Fruit fly (Drosophila melanogaster) whole organism, embryonic: ENCODE measurements around the gene bb8.

ENCODE experiments used
- Ada2b ChIP-seq: fragments of 200-800 bp; sonication (Bioruptor generic); IDR thresholded peaks from 2 replicates; pipeline ENCODE4 v1.3.6; 2022; ENCODE audit warnings: missing biosample characterization, missing genetic modification characterization
- Aef1 ChIP-seq: fragments of 200-800 bp; sonication (Bioruptor generic); IDR thresholded peaks from 3 replicates; pipeline ENCODE4 v1.3.6; 2022; ENCODE audit warnings: missing biosample characterization, missing genetic modification characterization
- Atf-2 ChIP-seq: fragments of 200-800 bp; sonication (Bioruptor generic); optimal IDR thresholded peaks from 2 replicates; lab custom pipeline; 2016; ENCODE audit warnings: missing biosample characterization, missing genetic modification characterization
- Atf6 ChIP-seq: fragments of 200-800 bp; sonication (Bioruptor generic); IDR thresholded peaks from 2 replicates; pipeline ENCODE4 v1.3.6; 2022; ENCODE audit warnings: missing biosample characterization, missing genetic modification characterization
- Bdp1 ChIP-seq: fragments of 200-800 bp; sonication (Bioruptor generic); optimal IDR thresholded peaks from 3 replicates; lab custom pipeline; 2016; ENCODE audit warnings: missing biosample characterization, missing genetic modification characterization
- Bteb2 ChIP-seq: fragments of 200-800 bp; sonication (Bioruptor generic); optimal IDR thresholded peaks from 2 replicates; lab custom pipeline; 2016; ENCODE audit warnings: missing biosample characterization, missing genetic modification characterization
- CG11093 ChIP-seq: fragments of 200-800 bp; sonication (Bioruptor generic); IDR thresholded peaks from 3 replicates; pipeline ENCODE4 v1.3.6; 2022; ENCODE audit warnings: missing biosample characterization, missing genetic modification characterization
- CG11695 ChIP-seq: fragments of 200-800 bp; sonication (Bioruptor generic); IDR thresholded peaks from 3 replicates; pipeline ENCODE4 v1.3.6; 2022; ENCODE audit warnings: missing biosample characterization, missing genetic modification characterization
- CG11723 ChIP-seq: fragments of 200-800 bp; sonication (Bioruptor generic); optimal IDR thresholded peaks from 2 replicates; lab custom pipeline; 2017; ENCODE audit warnings: missing biosample characterization, mild to moderate bottlenecking, missing genetic modification characterization
- CG12219 ChIP-seq: fragments of 200-800 bp; sonication (Bioruptor generic); optimal IDR thresholded peaks from 3 replicates; lab custom pipeline; 2018; ENCODE audit warnings: missing biosample characterization, mild to moderate bottlenecking, missing genetic modification characterization
- CG12391 ChIP-seq: fragments of 200-800 bp; sonication (Bioruptor generic); optimal IDR thresholded peaks from 3 replicates; lab custom pipeline; 2018; ENCODE audit warnings: missing biosample characterization, mild to moderate bottlenecking, missing genetic modification characterization, moderate library complexity
- CG13424 ChIP-seq: fragments of 200-800 bp; sonication (Bioruptor generic); optimal IDR thresholded peaks from 2 replicates; lab custom pipeline; 2019; ENCODE audit warnings: missing biosample characterization, mild to moderate bottlenecking, missing genetic modification characterization, moderate library complexity
- CG14667 ChIP-seq: fragments of 200-800 bp; sonication (Bioruptor generic); IDR thresholded peaks from 2 replicates; pipeline ENCODE4 v1.3.6; 2022; ENCODE audit warnings: missing biosample characterization, missing genetic modification characterization
- CG15479 ChIP-seq: fragments of 200-800 bp; sonication (Bioruptor generic); optimal IDR thresholded peaks from 3 replicates; lab custom pipeline; 2019; ENCODE audit warnings: missing biosample characterization, mild to moderate bottlenecking, missing genetic modification characterization, moderate library complexity
- CG17359 ChIP-seq: fragments of 200-800 bp; sonication (Bioruptor generic); optimal IDR thresholded peaks from 3 replicates; lab custom pipeline; 2018; ENCODE audit warnings: missing biosample characterization, mild to moderate bottlenecking, missing genetic modification characterization, moderate library complexity
- CG17568 ChIP-seq: fragments of 200-800 bp; sonication (Bioruptor generic); optimal IDR thresholded peaks from 2 replicates; lab custom pipeline; 2018; ENCODE audit warnings: missing biosample characterization, mild to moderate bottlenecking, missing genetic modification characterization, moderate library complexity
- CG17612 ChIP-seq: fragments of 200-800 bp; sonication (Bioruptor generic); IDR thresholded peaks from 2 replicates; pipeline ENCODE4 v1.3.6; 2022; ENCODE audit warnings: missing biosample characterization, missing genetic modification characterization
- CG18599 ChIP-seq: fragments of 200-800 bp; sonication (Bioruptor generic); optimal IDR thresholded peaks from 3 replicates; lab custom pipeline; 2017; ENCODE audit warnings: missing biosample characterization, missing genetic modification characterization, mild to moderate bottlenecking, moderate library complexity, missing genetic modification reagents
- CG18764 ChIP-seq: fragments of 200-800 bp; sonication (Bioruptor generic); optimal IDR thresholded peaks from 3 replicates; lab custom pipeline; 2016; ENCODE audit warnings: missing biosample characterization, missing genetic modification characterization
- CG2889 ChIP-seq: fragments of 200-800 bp; sonication (Bioruptor generic); IDR thresholded peaks from 3 replicates; pipeline ENCODE4 v1.3.6; 2022; ENCODE audit warnings: missing biosample characterization, missing genetic modification characterization
- CG31388 ChIP-seq: fragments of 200-800 bp; sonication (Bioruptor generic); optimal IDR thresholded peaks from 2 replicates; lab custom pipeline; 2016; ENCODE audit warnings: missing biosample characterization, missing genetic modification characterization
- CG4617 ChIP-seq: fragments of 200-800 bp; sonication (Bioruptor generic); optimal IDR thresholded peaks from 3 replicates; lab custom pipeline; 2016; ENCODE audit warnings: missing biosample characterization, missing genetic modification characterization, borderline replicate concordance
- CG4854 ChIP-seq: fragments of 200-800 bp; sonication (Bioruptor generic); optimal IDR thresholded peaks from 2 replicates; lab custom pipeline; 2016; ENCODE audit warnings: missing biosample characterization, missing genetic modification characterization, inconsistent platforms
- CG5245 ChIP-seq: fragments of 200-800 bp; sonication (Bioruptor generic); optimal IDR thresholded peaks from 3 replicates; lab custom pipeline; 2016; ENCODE audit warnings: missing biosample characterization, missing genetic modification characterization
- CG6813 ChIP-seq: fragments of 200-800 bp; sonication (Bioruptor generic); optimal IDR thresholded peaks from 2 replicates; lab custom pipeline; 2017; ENCODE audit warnings: missing biosample characterization, missing genetic modification characterization, mild to moderate bottlenecking, moderate library complexity, missing genetic modification reagents
- CG8765 ChIP-seq: fragments of 200-800 bp; sonication (Bioruptor generic); IDR thresholded peaks from 2 replicates; pipeline ENCODE4 v1.3.6; 2022; ENCODE audit warnings: missing biosample characterization, missing genetic modification characterization
- CG9215 ChIP-seq: fragments of 200-800 bp; sonication (Bioruptor generic); IDR thresholded peaks from 2 replicates; pipeline ENCODE4 v1.3.6; 2022; ENCODE audit warnings: missing biosample characterization, missing genetic modification characterization
- CG9817 ChIP-seq: fragments of 200-800 bp; sonication (Bioruptor generic); optimal IDR thresholded peaks from 2 replicates; lab custom pipeline; 2018; ENCODE audit warnings: missing biosample characterization, mild to moderate bottlenecking, missing genetic modification characterization, moderate library complexity
- D ChIP-seq, 2 experiments: fragments of 200-800 bp in 1 of 2; fragments of >200 bp in 1 of 2; sonication (Bioruptor generic) in 1 of 2; optimal IDR thresholded peaks; 2 replicates in 1 of 2; 3 replicates in 1 of 2; lab custom pipeline; 2017; ENCODE audit warnings: mild to moderate bottlenecking in 1 of 2, missing biosample characterization in 1 of 2, missing genetic modification characterization in 1 of 2, missing genetic modification reagents in 1 of 2
- Gsc ChIP-seq: fragments of 200-800 bp; sonication (Bioruptor generic); IDR thresholded peaks from 2 replicates; pipeline ENCODE4 v1.3.6; 2022; ENCODE audit warnings: missing biosample characterization, missing genetic modification characterization
- HHEX ChIP-seq: fragments of 200-800 bp; sonication (Bioruptor generic); optimal IDR thresholded peaks from 3 replicates; lab custom pipeline; 2017; ENCODE audit warnings: missing biosample characterization, mild to moderate bottlenecking, missing genetic modification characterization, missing genetic modification reagents
- Hr3 ChIP-seq: fragments of 200-800 bp; sonication (Bioruptor generic); optimal IDR thresholded peaks from 3 replicates; lab custom pipeline; 2016; ENCODE audit warnings: missing biosample characterization, missing genetic modification characterization
- PHDP ChIP-seq: fragments of 200-800 bp; sonication (Bioruptor generic); optimal IDR thresholded peaks from 3 replicates; lab custom pipeline; 2018; ENCODE audit warnings: missing biosample characterization, mild to moderate bottlenecking, missing genetic modification characterization, moderate library complexity
- Sox102F ChIP-seq: fragments of 200-800 bp; sonication (Bioruptor generic); optimal IDR thresholded peaks from 2 replicates; lab custom pipeline; 2018; ENCODE audit warnings: missing biosample characterization, mild to moderate bottlenecking, missing genetic modification characterization, moderate library complexity
- Xrp1 ChIP-seq: fragments of 200-800 bp; sonication (Bioruptor generic); IDR thresholded peaks from 2 replicates; pipeline ENCODE4 v1.3.6; 2022; ENCODE audit warnings: missing biosample characterization, missing genetic modification characterization
- bcd ChIP-seq: fragments of 200-800 bp; sonication (Bioruptor generic); optimal IDR thresholded peaks from 2 replicates; lab custom pipeline; 2017; ENCODE audit warnings: missing biosample characterization, mild to moderate bottlenecking, missing genetic modification characterization
- chn ChIP-seq: fragments of 200-800 bp; sonication (Bioruptor generic); optimal IDR thresholded peaks from 2 replicates; lab custom pipeline; 2016; ENCODE audit warnings: missing biosample characterization, missing genetic modification characterization
- esg ChIP-seq: fragments of 200-800 bp; sonication (Bioruptor generic); conservative IDR thresholded peaks from 2 replicates; pipeline ENCODE4 v1.3.6; 2022; ENCODE audit warnings: missing biosample characterization, missing genetic modification characterization
- fd96Cb ChIP-seq: fragments of 200-800 bp; sonication (Bioruptor generic); optimal IDR thresholded peaks from 2 replicates; lab custom pipeline; 2018; ENCODE audit warnings: missing biosample characterization, mild to moderate bottlenecking, missing genetic modification characterization, moderate library complexity
- gem ChIP-seq: fragments of 200-800 bp; sonication (Bioruptor generic); optimal IDR thresholded peaks from 2 replicates; lab custom pipeline; 2019; ENCODE audit warnings: missing biosample characterization, mild to moderate bottlenecking, missing genetic modification characterization, moderate library complexity
- jigr1 ChIP-seq: fragments of 200-800 bp; sonication (Bioruptor generic); IDR thresholded peaks from 3 replicates; pipeline ENCODE4 v1.3.6; 2022; ENCODE audit warnings: missing biosample characterization, missing genetic modification characterization
- lab ChIP-seq: fragments of 200-800 bp; sonication (Bioruptor generic); optimal IDR thresholded peaks from 3 replicates; lab custom pipeline; 2017; ENCODE audit warnings: missing biosample characterization, missing genetic modification characterization, mild to moderate bottlenecking, moderate library complexity, missing genetic modification reagents
- mirr ChIP-seq: fragments of 200-800 bp; sonication (Bioruptor generic); optimal IDR thresholded peaks from 3 replicates; lab custom pipeline; 2018; ENCODE audit warnings: missing biosample characterization, mild to moderate bottlenecking, missing genetic modification characterization
- run ChIP-seq: fragments of 200-800 bp; sonication (Bioruptor generic); optimal IDR thresholded peaks from 3 replicates; lab custom pipeline; 2018; ENCODE audit warnings: missing biosample characterization, mild to moderate bottlenecking, missing genetic modification characterization
- sens ChIP-seq: fragments of 200-800 bp; sonication (Bioruptor generic); peaks from one replicate; lab custom pipeline; 2016; ENCODE audit warnings: missing biosample characterization, missing genetic modification characterization
- sisA ChIP-seq: fragments of 200-800 bp; sonication (Bioruptor generic); IDR thresholded peaks from 2 replicates; pipeline ENCODE4 v1.3.6; 2022; ENCODE audit warnings: missing biosample characterization, missing genetic modification characterization
- slbo ChIP-seq: fragments of 200-800 bp; sonication (Bioruptor generic); IDR thresholded peaks from 2 replicates; pipeline ENCODE4 v1.3.6; 2022; ENCODE audit warnings: missing biosample characterization, missing genetic modification characterization
- stwl ChIP-seq: fragments of 200-800 bp; sonication (Bioruptor generic); optimal IDR thresholded peaks from 3 replicates; lab custom pipeline; 2018; ENCODE audit warnings: missing biosample characterization, mild to moderate bottlenecking, missing genetic modification characterization, moderate library complexity
- tna ChIP-seq: fragments of 200-800 bp; sonication (Bioruptor generic); IDR thresholded peaks from 2 replicates; pipeline ENCODE4 v1.3.6; 2022; ENCODE audit warnings: missing biosample characterization, missing genetic modification characterization; ENCODE audit not compliant: partially characterized antibody
- ttk ChIP-seq: fragments of 200-800 bp; sonication (Bioruptor generic); IDR thresholded peaks from 2 replicates; pipeline ENCODE4 v2.1.2; 2022; ENCODE audit warnings: missing biosample characterization, missing genetic modification characterization

bb8 gene

dm6 chr3R:23334866-23335265, 44.9 kb upstream of the bb8 start (continued):
- TF ChIP-seq CG14667 (GFP tag; lab: Robert Waterston, UW): no peak
- TF ChIP-seq CG9215: peak; percentile 37; the same call in 1 of the 2 replicates
- peak; percentile 31 for TF ChIP-seq CG13424
- TF ChIP-seq tna (GFP tag; lab: Robert Waterston, UW): no peak
- no peak for TF ChIP-seq Bdp1
- TF ChIP-seq CG11093 (GFP tag; lab: Robert Waterston, UW): no peak
- no peak for TF ChIP-seq D (optimal IDR thresholded peaks at IDR 0.05; lab: Kevin White, UChicago)
- TF ChIP-seq D (GFP tag; optimal IDR thresholded peaks at IDR 0.05; lab: Kevin White, UChicago): peak; percentile 6
- no peak for TF ChIP-seq CG11723 (GFP tag; lab: Kevin White, UChicago)
- no peak for TF ChIP-seq CG12219 (GFP tag; lab: Kevin White, UChicago)
- TF ChIP-seq HHEX (GFP tag; lab: Kevin White, UChicago): peak; percentile 47
- peak; percentile 36 for TF ChIP-seq Bteb2 (GFP tag; lab: Kevin White, UChicago)
- TF ChIP-seq stwl (tag; lab: Kevin White, UChicago): no peak
- TF ChIP-seq Gsc (GFP tag; lab: Robert Waterston, UW): no peak
- TF ChIP-seq CG17359 (tag; lab: Kevin White, UChicago): peak; percentile 56
- no peak for TF ChIP-seq run (tag; lab: Kevin White, UChicago)
- TF ChIP-seq gem (tag; lab: Kevin White, UChicago): peak; percentile 45
- TF ChIP-seq CG6813 (GFP tag; lab: Kevin White, UChicago): peak; percentile 25
- TF ChIP-seq CG12391: no peak
- no peak for TF ChIP-seq sens (GFP tag; lab: Kevin White, UChicago)
- TF ChIP-seq mirr (GFP tag; lab: Kevin White, UChicago): no peak
- TF ChIP-seq CG18764 (GFP tag; lab: Kevin White, UChicago): no peak
- TF ChIP-seq CG17612 (GFP tag; lab: Robert Waterston, UW): 0 out of 2 replicates have a peak, but pooled peaks have one; percentile 29
- peak; percentile 21 for TF ChIP-seq Hr3
- peak; percentile 51 for TF ChIP-seq Ada2b (GFP tag; lab: Robert Waterston, UW)
- TF ChIP-seq CG9817: peak; percentile 34
- TF ChIP-seq chn (GFP tag; lab: Kevin White, UChicago): peak; percentile 3
- TF ChIP-seq Aef1 (GFP tag; lab: Robert Waterston, UW): peak; percentile 49; the same call in 2 of the 3 replicates
- no peak for TF ChIP-seq CG4617 (GFP tag; lab: Kevin White, UChicago)
- TF ChIP-seq CG4854 (GFP tag; lab: Kevin White, UChicago): no peak
- TF ChIP-seq CG2889 (GFP tag; lab: Robert Waterston, UW): peak; percentile 29; the same call in 1 of the 3 replicates
- peak; percentile 45 for TF ChIP-seq bcd (GFP tag; lab: Kevin White, UChicago)
- TF ChIP-seq CG17568: peak; percentile 4
- peak; percentile 37 for TF ChIP-seq Sox102F (GFP tag; lab: Kevin White, UChicago)
- peak; percentile 7 for TF ChIP-seq fd96Cb (tag; lab: Kevin White, UChicago)
- no peak for TF ChIP-seq jigr1 (GFP tag; lab: Robert Waterston, UW)
- 0 out of 2 replicates have a peak, but pooled peaks have one; percentile 23 for TF ChIP-seq Xrp1 (GFP tag; lab: Robert Waterston, UW)
- TF ChIP-seq CG15479 (GFP tag; lab: Kevin White, UChicago): no peak
- peak; percentile 69 for TF ChIP-seq CG18599 (GFP tag; lab: Kevin White, UChicago)
- TF ChIP-seq CG8765 (GFP tag; lab: Robert Waterston, UW): peak; percentile 33; the same call in 1 of the 2 replicates
- TF ChIP-seq PHDP (tag; lab: Kevin White, UChicago): peak; percentile 44
- no peak for TF ChIP-seq CG31388
- peak; percentile 40; the same call in 1 of the 2 replicates for TF ChIP-seq sisA
- TF ChIP-seq lab (GFP tag; lab: Kevin White, UChicago): peak; percentile 77
- peak; percentile 71; the same call in 1 of the 2 replicates for TF ChIP-seq Atf6
- TF ChIP-seq CG11695 (GFP tag; lab: Robert Waterston, UW): peak; percentile 67
- TF ChIP-seq Atf-2: no peak
- peak; percentile 46 for TF ChIP-seq esg
- peak; percentile 10 for TF ChIP-seq CG5245
- TF ChIP-seq ttk: 0 out of 2 replicates have a peak, but pooled peaks have one; percentile 20
- peak; percentile 76 for TF ChIP-seq slbo
